Fruit fly (Drosophila melanogaster) Kc167 (cell line): ENCODE measurements around the gene bab2.

Source experiments
- Myc ChIP-seq: fragments of >200 bp; optimal IDR thresholded peaks from 2 replicates; lab custom pipeline; 2017; ENCODE audit warnings: missing external identifiers
- h ChIP-seq: fragments of >200 bp; optimal IDR thresholded peaks from 3 replicates; lab custom pipeline; 2018; ENCODE audit warnings: missing external identifiers
- insv ChIP-seq: fragments of >200 bp; optimal IDR thresholded peaks from 3 replicates; lab custom pipeline; 2018; ENCODE audit warnings: missing external identifiers
- psq ChIP-seq: fragments of >200 bp; optimal IDR thresholded peaks from 2 replicates; lab custom pipeline; 2017; ENCODE audit warnings: missing external identifiers
- ttk ChIP-seq: sonication (Bioruptor generic); optimal IDR thresholded peaks from 2 replicates; lab custom pipeline; 2017; ENCODE audit warnings: missing external identifiers

DNA sequence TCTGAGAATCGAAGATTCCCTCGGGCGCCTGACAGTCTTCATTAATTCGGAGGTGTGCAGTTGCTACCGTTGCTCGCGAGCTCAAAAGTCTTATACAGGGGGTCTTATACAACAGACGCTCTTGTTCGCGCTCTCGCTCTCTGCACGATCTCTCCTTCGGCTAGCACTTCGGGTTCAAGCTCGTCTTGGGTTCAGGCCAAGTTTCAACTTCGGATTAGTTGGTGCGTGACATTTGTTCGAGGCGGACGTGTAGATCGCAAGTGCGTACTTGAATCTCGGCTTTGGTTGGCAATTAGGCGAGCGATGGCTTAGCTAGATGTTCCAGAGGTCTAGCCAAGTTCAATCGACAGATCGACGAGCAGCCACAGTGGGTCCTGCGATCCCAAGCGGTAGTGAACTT lies 31.1 kb upstream of the bab2 start:
- TF ChIP-seq h (lab: Kevin White, UChicago) (no peak), ttk (lab: Kevin White, UChicago) (no peak), psq (lab: Kevin White, UChicago) (no peak), insv (lab: Kevin White, UChicago) (no peak), Myc (no peak)
